Fruit fly (Drosophila melanogaster): ENCODE data around the gene CG31076.

- TF ChIP-seq CG8478 (optimal IDR thresholded peaks at IDR 0.05) (no peak), CTCF (optimal IDR thresholded peaks at IDR 0.05) (no peak)
These were observed 17.4 kb upstream of the CG31076 start, which contains the start of gene CG6295 for dm6 chr3R:27007022-27007421.

Data from S2 (cell line).